Fruit fly (Drosophila melanogaster): ENCODE data around the gene eEF1gamma.
A peak's percentile ranks its signal among the peaks of the same experiment; 100 is the strongest.

The eEF1gamma gene

dm6 chr3R:29207996-29208395 is 12.0 kb upstream of the eEF1gamma start (continued):
- TF ChIP-seq twi (tag; optimal IDR thresholded peaks at IDR 0.05): peak; percentile 25
- peak; percentile 67 for TF ChIP-seq odd (GFP tag; optimal IDR thresholded peaks at IDR 0.05)
- peak; percentile 9 for TF ChIP-seq sd (tag; optimal IDR thresholded peaks at IDR 0.05)
- TF ChIP-seq gsb-n (tag; optimal IDR thresholded peaks at IDR 0.05): peak; percentile 71
- peak; percentile 52 for TF ChIP-seq sqz (GFP tag; optimal IDR thresholded peaks at IDR 0.05)
- TF ChIP-seq CG10979 (tag; optimal IDR thresholded peaks at IDR 0.05): peak; percentile 83
- no peak for TF ChIP-seq slou (GFP tag; optimal IDR thresholded peaks at IDR 0.05)
- TF ChIP-seq CG42726 (GFP tag; IDR thresholded peaks at IDR 0.05; ENCODE audit: partially characterized antibody): no peak
- TF ChIP-seq Hr78 (GFP tag; optimal IDR thresholded peaks at IDR 0.05): peak in 1 of 2 experiments; percentile 36
- TF ChIP-seq en (GFP tag; optimal IDR thresholded peaks at IDR 0.05): no peak
- no peak for TF ChIP-seq pzg (GFP tag; optimal IDR thresholded peaks at IDR 0.05)
- TF ChIP-seq pan (optimal IDR thresholded peaks at IDR 0.05): no peak
- TF ChIP-seq pan (GFP tag; optimal IDR thresholded peaks at IDR 0.05 in 1 of 2, IDR thresholded peaks at IDR 0.05 in 1 of 2): peak in 1 of 2 experiments; percentile 77
- peak; percentile 53 for TF ChIP-seq scrt (GFP tag; optimal IDR thresholded peaks at IDR 0.05)
- TF ChIP-seq jing (GFP tag; optimal IDR thresholded peaks at IDR 0.05): peak; percentile 61
- peak; percentile 43; the same call in 1 of the 2 replicates for TF ChIP-seq ranshi (GFP tag; IDR thresholded peaks at IDR 0.05)
- TF ChIP-seq CrebB (tag; optimal IDR thresholded peaks at IDR 0.05): peak; percentile 21
- no peak for TF ChIP-seq Hey (tag; optimal IDR thresholded peaks at IDR 0.05)
- TF ChIP-seq CG9932 (GFP tag; IDR thresholded peaks at IDR 0.05): no peak
- TF ChIP-seq zfh2 (GFP tag; optimal IDR thresholded peaks at IDR 0.05): peak; percentile 0
- TF ChIP-seq klu (GFP tag; IDR thresholded peaks at IDR 0.05): no peak
- TF ChIP-seq Deaf1 (tag; optimal IDR thresholded peaks at IDR 0.05): no peak
- TF ChIP-seq CG14441 (GFP tag; IDR thresholded peaks at IDR 0.05): peak; percentile 79
- TF ChIP-seq CG17359 (tag; optimal IDR thresholded peaks at IDR 0.05): peak; percentile 83
- no peak for TF ChIP-seq CG7745 (tag; optimal IDR thresholded peaks at IDR 0.05)
- TF ChIP-seq Atf6 (GFP tag; IDR thresholded peaks at IDR 0.05): no peak
- peak; percentile 49 for TF ChIP-seq CG11723 (GFP tag; optimal IDR thresholded peaks at IDR 0.05)
- no peak for TF ChIP-seq prd (optimal IDR thresholded peaks at IDR 0.05)
- peak; percentile 57; the same call in 2 of the 3 replicates for TF ChIP-seq prd (GFP tag; IDR thresholded peaks at IDR 0.05)
- TF ChIP-seq CG2120 (GFP tag; optimal IDR thresholded peaks at IDR 0.05): peak; percentile 5
- peak; percentile 51 for TF ChIP-seq CG12769 (tag; optimal IDR thresholded peaks at IDR 0.05)
- no peak for TF ChIP-seq CG13624 (GFP tag; optimal IDR thresholded peaks at IDR 0.05)
- no peak for TF ChIP-seq D (optimal IDR thresholded peaks at IDR 0.05)
- peak; percentile 73 for TF ChIP-seq D (GFP tag; optimal IDR thresholded peaks at IDR 0.05)
- TF ChIP-seq chif (GFP tag; optimal IDR thresholded peaks at IDR 0.05): peak; percentile 31 to 40
- TF ChIP-seq CG8359 (GFP tag; optimal IDR thresholded peaks at IDR 0.05; ENCODE audit: borderline replicate concordance): peak; percentile 36
- no peak for TF ChIP-seq CG34224 (GFP tag; IDR thresholded peaks at IDR 0.05; ENCODE audit: partially characterized antibody)
- TF ChIP-seq CG11398 (GFP tag; optimal IDR thresholded peaks at IDR 0.05): no peak
- no peak for TF ChIP-seq CkIIα-i1 (GFP tag; IDR thresholded peaks at IDR 0.05)
- no peak for TF ChIP-seq CG17186 (GFP tag; optimal IDR thresholded peaks at IDR 0.05)
- no peak for TF ChIP-seq HmgD (GFP tag; optimal IDR thresholded peaks at IDR 0.05)
- TF ChIP-seq nmo (GFP tag; optimal IDR thresholded peaks at IDR 0.05): peak; percentile 76
- TF ChIP-seq CG6765 (GFP tag; optimal IDR thresholded peaks at IDR 0.05): no peak
- TF ChIP-seq crc (GFP tag; optimal IDR thresholded peaks at IDR 0.05): no peak
- TF ChIP-seq CG30431 (GFP tag; optimal IDR thresholded peaks at IDR 0.05): peak; percentile 59
- TF ChIP-seq CG2129 (GFP tag; IDR thresholded peaks at IDR 0.05; ENCODE audit: partially characterized antibody): no peak
- peak; percentile 19 for TF ChIP-seq CG4424 (GFP tag; optimal IDR thresholded peaks at IDR 0.05)
- TF ChIP-seq Fer1 (GFP tag; optimal IDR thresholded peaks at IDR 0.05): peak; percentile 60
- TF ChIP-seq ara (GFP tag; IDR thresholded peaks at IDR 0.05): peak; percentile 51; the same call in 1 of the 2 replicates
- peak; percentile 29 for TF ChIP-seq Bdp1 (GFP tag; optimal IDR thresholded peaks at IDR 0.05)
- TF ChIP-seq al (GFP tag; IDR thresholded peaks at IDR 0.05): no peak

Data from whole organism, embryonic.